Fruit fly (Drosophila melanogaster): Measurements from ENCODE around the gene CG14983.

CG14983 gene

DNA sequence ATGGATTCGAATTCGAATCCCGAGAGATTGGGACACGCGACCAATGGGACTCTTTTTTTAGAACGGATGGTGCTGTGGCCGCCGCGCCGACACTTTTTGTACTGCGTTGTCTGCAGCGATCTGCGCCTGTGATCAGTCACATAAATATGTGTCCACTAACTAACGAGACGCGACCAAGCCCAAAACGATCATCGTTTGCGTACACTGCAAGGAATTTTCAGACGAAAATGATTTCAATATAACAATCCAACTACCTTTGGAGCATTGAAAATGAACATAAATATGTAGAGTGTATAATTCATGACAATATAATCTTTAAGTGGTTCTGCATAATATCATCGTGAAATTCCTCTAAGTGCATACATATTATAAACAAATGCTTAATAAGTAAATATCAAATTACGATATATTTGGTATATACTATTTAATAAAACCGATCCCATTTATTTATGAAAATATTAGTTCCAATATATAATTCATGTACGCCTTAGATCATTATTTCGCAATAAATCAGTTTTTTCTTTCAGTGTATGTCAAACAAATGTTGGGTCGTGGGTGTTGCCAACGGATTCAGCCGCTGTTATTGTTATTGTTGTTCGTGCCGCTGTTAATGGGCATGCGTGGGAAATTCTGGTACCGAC, 13.4 kb downstream of the CG14983 start, which contains the start of gene Eip63F-1 (continued):
- TF ChIP-seq CG7271 (tag; optimal IDR thresholded peaks at IDR 0.05), result no peak
- TF ChIP-seq gce (GFP tag; IDR thresholded peaks at IDR 0.05), result no peak
- no peak for TF ChIP-seq pita (GFP tag; optimal IDR thresholded peaks at IDR 0.05)
- 0 out of 2 replicates have a peak, but pooled peaks have one; percentile 34 for TF ChIP-seq CG9215 (GFP tag; IDR thresholded peaks at IDR 0.05)
- TF ChIP-seq ap (GFP tag; IDR thresholded peaks at IDR 0.05), result no peak
- TF ChIP-seq Ravus (GFP tag; IDR thresholded peaks at IDR 0.05), result peak; percentile 12; the same call in 1 of the 2 replicates
- TF ChIP-seq nerfin-1 (tag; optimal IDR thresholded peaks at IDR 0.05), result peak; percentile 56
- TF ChIP-seq Lhr (GFP tag; optimal IDR thresholded peaks at IDR 0.05), result no peak
- TF ChIP-seq tup (GFP tag; optimal IDR thresholded peaks at IDR 0.05), result no peak
- peak; percentile 43 for TF ChIP-seq BtbVII (GFP tag; optimal IDR thresholded peaks at IDR 0.05)
- no peak for TF ChIP-seq CG10431 (GFP tag; optimal IDR thresholded peaks at IDR 0.05)
- TF ChIP-seq tin (GFP tag; optimal IDR thresholded peaks at IDR 0.05), result peak; percentile 55
- TF ChIP-seq CG13296 (GFP tag; optimal IDR thresholded peaks at IDR 0.05), result peak; percentile 70
- TF ChIP-seq Bteb2 (GFP tag; optimal IDR thresholded peaks at IDR 0.05), result peak; percentile 31
- TF ChIP-seq wek (GFP tag; optimal IDR thresholded peaks at IDR 0.05), result no peak
- peak; percentile 78 for TF ChIP-seq CG10147 (GFP tag; optimal IDR thresholded peaks at IDR 0.05)
- no peak for TF ChIP-seq CG3838 (GFP tag; optimal IDR thresholded peaks at IDR 0.05)
- no peak for TF ChIP-seq chm (GFP tag; IDR thresholded peaks at IDR 0.05)
- peak; percentile 31 for TF ChIP-seq CG7786 (GFP tag; optimal IDR thresholded peaks at IDR 0.05)
- TF ChIP-seq Mes4 (GFP tag; optimal IDR thresholded peaks at IDR 0.05), result no peak
- no peak for TF ChIP-seq CG11093 (GFP tag; IDR thresholded peaks at IDR 0.05)
- TF ChIP-seq Fer1 (GFP tag; optimal IDR thresholded peaks at IDR 0.05), result peak; percentile 68
- TF ChIP-seq CG3847 (GFP tag; IDR thresholded peaks at IDR 0.05), result 0 out of 2 replicates have a peak, but pooled peaks have one; percentile 42
- peak; percentile 19; the same call in 1 of the 2 replicates for TF ChIP-seq seq (GFP tag; IDR thresholded peaks at IDR 0.05)
- TF ChIP-seq pros (GFP tag; optimal IDR thresholded peaks at IDR 0.05), result no peak
- peak; percentile 74 for TF ChIP-seq CG18599 (GFP tag; optimal IDR thresholded peaks at IDR 0.05)
- TF ChIP-seq cato (GFP tag; optimal IDR thresholded peaks at IDR 0.05; ENCODE audit: borderline replicate concordance), result peak; percentile 46
- no peak for TF ChIP-seq CG2889 (GFP tag; IDR thresholded peaks at IDR 0.05)
- TF ChIP-seq CG12744 (GFP tag; optimal IDR thresholded peaks at IDR 0.05), result no peak
- peak; percentile 80 for TF ChIP-seq nmo (GFP tag; optimal IDR thresholded peaks at IDR 0.05)
- no peak for TF ChIP-seq CG7963 (GFP tag; IDR thresholded peaks at IDR 0.05; ENCODE audit: partially characterized antibody)
- TF ChIP-seq Spps (tag; optimal IDR thresholded peaks at IDR 0.05), result no peak
- TF ChIP-seq gsb-n (tag; optimal IDR thresholded peaks at IDR 0.05), result peak; percentile 8
- TF ChIP-seq CG3726 (GFP tag; IDR thresholded peaks at IDR 0.05), result no peak
- TF ChIP-seq D19A (tag; optimal IDR thresholded peaks at IDR 0.05), result peak; percentile 57
- no peak for TF ChIP-seq CG15073 (GFP tag; optimal IDR thresholded peaks at IDR 0.05)
- TF ChIP-seq eve (GFP tag; optimal IDR thresholded peaks at IDR 0.05), result no peak
- TF ChIP-seq Rx (GFP tag; IDR thresholded peaks at IDR 0.05), result no peak
- TF ChIP-seq br (optimal IDR thresholded peaks at IDR 0.05), result no peak
- peak; percentile 22 for TF ChIP-seq CG16863 (GFP tag; optimal IDR thresholded peaks at IDR 0.05)
- peak; percentile 46 for TF ChIP-seq HmgZ (tag; optimal IDR thresholded peaks at IDR 0.05)
- TF ChIP-seq trh (GFP tag; optimal IDR thresholded peaks at IDR 0.05), result no peak
- TF ChIP-seq Vsx1 (GFP tag; optimal IDR thresholded peaks at IDR 0.05), result peak; percentile 17
- peak; percentile 45 for TF ChIP-seq CG8388 (GFP tag; optimal IDR thresholded peaks at IDR 0.05)
- no peak for TF ChIP-seq Neu2 (GFP tag; optimal IDR thresholded peaks at IDR 0.05; ENCODE audit: borderline replicate concordance)
- no peak for TF ChIP-seq Gug (GFP tag; IDR thresholded peaks at IDR 0.05)
- no peak for TF ChIP-seq ci (GFP tag; IDR thresholded peaks at IDR 0.05)
- TF ChIP-seq CG4282 (GFP tag; optimal IDR thresholded peaks at IDR 0.05), result no peak
- no peak for TF ChIP-seq CTCF (GFP tag; optimal IDR thresholded peaks at IDR 0.05)
- no peak for TF ChIP-seq lola (GFP tag; optimal IDR thresholded peaks at IDR 0.05)
- peak; percentile 45 for TF ChIP-seq Abd-B (GFP tag; optimal IDR thresholded peaks at IDR 0.05)
